Fruit fly (Drosophila melanogaster) whole organism, embryonic: ENCODE results near the gene CG18135.

ENCODE experiments used
- Ada2b ChIP-seq: fragments of 200-800 bp; sonication (Bioruptor generic); IDR thresholded peaks from 2 replicates; pipeline ENCODE4 v1.3.6; 2022; ENCODE audit warnings: missing biosample characterization, missing genetic modification characterization
- Adf1 ChIP-seq: fragments of 200-800 bp; sonication (Bioruptor generic); IDR thresholded peaks from 2 replicates; pipeline ENCODE4 v1.3.6; 2022; ENCODE audit warnings: missing biosample characterization, missing genetic modification characterization
- Awh ChIP-seq: fragments of 200-800 bp; sonication (Bioruptor generic); IDR thresholded peaks from 2 replicates; pipeline ENCODE4, ENCODE4 v1.3.6; 2022; ENCODE audit warnings: missing biosample characterization, missing genetic modification characterization
- CG11723 ChIP-seq: fragments of 200-800 bp; sonication (Bioruptor generic); optimal IDR thresholded peaks from 2 replicates; lab custom pipeline; 2017; ENCODE audit warnings: missing biosample characterization, mild to moderate bottlenecking, missing genetic modification characterization
- CG12391 ChIP-seq: fragments of 200-800 bp; sonication (Bioruptor generic); optimal IDR thresholded peaks from 3 replicates; lab custom pipeline; 2018; ENCODE audit warnings: missing biosample characterization, mild to moderate bottlenecking, missing genetic modification characterization, moderate library complexity
- CG12659 ChIP-seq: fragments of 200-800 bp; sonication (Bioruptor generic); optimal IDR thresholded peaks from 3 replicates; lab custom pipeline; 2017; ENCODE audit warnings: mild to moderate bottlenecking, missing biosample characterization, missing genetic modification reagents, missing genetic modification characterization
- CG13123 ChIP-seq: fragments of 200-800 bp; sonication (Bioruptor generic); optimal IDR thresholded peaks from 2 replicates; lab custom pipeline; 2016; ENCODE audit warnings: missing biosample characterization, missing genetic modification characterization
- CG13894 ChIP-seq: fragments of 200-800 bp; sonication (Bioruptor generic); optimal IDR thresholded peaks from 3 replicates; lab custom pipeline; 2018; ENCODE audit warnings: missing biosample characterization, mild to moderate bottlenecking, missing genetic modification characterization, moderate library complexity
- CG17361 ChIP-seq: fragments of 200-800 bp; sonication (Bioruptor generic); IDR thresholded peaks from 3 replicates; pipeline ENCODE4 v1.3.6; 2022; ENCODE audit warnings: missing biosample characterization, missing genetic modification characterization
- CG17802 ChIP-seq: fragments of 200-800 bp; sonication (Bioruptor generic); optimal IDR thresholded peaks from 2 replicates; lab custom pipeline; 2018; ENCODE audit warnings: missing biosample characterization, mild to moderate bottlenecking, missing genetic modification characterization, moderate library complexity
- CG17829 ChIP-seq: fragments of 200-800 bp; optimal IDR thresholded peaks from 2 replicates; lab custom pipeline; 2019; ENCODE audit warnings: missing biosample characterization, mild to moderate bottlenecking, missing genetic modification characterization, moderate library complexity
- CG18262 ChIP-seq: fragments of 200-800 bp; optimal IDR thresholded peaks from 3 replicates; lab custom pipeline; 2019; ENCODE audit warnings: missing biosample characterization, mild to moderate bottlenecking, missing genetic modification characterization, moderate library complexity
- CG18476 ChIP-seq: fragments of 200-800 bp; sonication (Bioruptor generic); optimal IDR thresholded peaks from 2 replicates; lab custom pipeline; 2016; ENCODE audit warnings: missing biosample characterization, mild to moderate bottlenecking, missing genetic modification characterization
- CG2678 ChIP-seq: fragments of 200-800 bp; sonication (Bioruptor generic); optimal IDR thresholded peaks from 3 replicates; lab custom pipeline; 2019; ENCODE audit warnings: missing biosample characterization, mild to moderate bottlenecking, missing genetic modification characterization, moderate library complexity
- CG2712 ChIP-seq: fragments of 200-800 bp; optimal IDR thresholded peaks from 3 replicates; lab custom pipeline; 2019; ENCODE audit warnings: missing biosample characterization, mild to moderate bottlenecking, missing genetic modification characterization, moderate library complexity
- CG3065 ChIP-seq: fragments of 200-800 bp; sonication (Bioruptor generic); optimal IDR thresholded peaks from 2 replicates; lab custom pipeline; 2016; ENCODE audit warnings: missing biosample characterization, missing genetic modification characterization
- CG33557 ChIP-seq: fragments of 200-800 bp; sonication (Bioruptor generic); optimal IDR thresholded peaks from 2 replicates; lab custom pipeline; 2019; ENCODE audit warnings: missing biosample characterization, mild to moderate bottlenecking, missing genetic modification characterization, moderate library complexity
- CG4820 ChIP-seq: fragments of 200-800 bp; sonication (Bioruptor generic); optimal IDR thresholded peaks from 3 replicates; lab custom pipeline; 2016; ENCODE audit warnings: missing biosample characterization, missing genetic modification characterization
- CG6254 ChIP-seq: fragments of 200-800 bp; sonication (Bioruptor generic); optimal IDR thresholded peaks from 3 replicates; lab custom pipeline; 2017; ENCODE audit warnings: mild to moderate bottlenecking, missing biosample characterization, missing genetic modification reagents, missing genetic modification characterization
- CG7556 ChIP-seq: fragments of 200-800 bp; sonication (Bioruptor generic); optimal IDR thresholded peaks from 2 replicates; lab custom pipeline; 2017; ENCODE audit warnings: missing biosample characterization, mild to moderate bottlenecking, missing genetic modification characterization
- CG8388 ChIP-seq: fragments of 200-800 bp; sonication (Bioruptor generic); optimal IDR thresholded peaks from 2 replicates; lab custom pipeline; 2019; ENCODE audit warnings: missing biosample characterization, mild to moderate bottlenecking, missing genetic modification characterization, moderate library complexity
- CG8924 ChIP-seq: fragments of 200-800 bp; optimal IDR thresholded peaks from 3 replicates; lab custom pipeline; 2019; ENCODE audit warnings: missing biosample characterization, mild to moderate bottlenecking, missing genetic modification characterization, moderate library complexity
- CTCF ChIP-seq: fragments of 200-800 bp; sonication (Bioruptor generic); optimal IDR thresholded peaks from 2 replicates; lab custom pipeline; 2017; ENCODE audit warnings: missing biosample characterization, mild to moderate bottlenecking, missing genetic modification characterization, moderate library complexity
- CoRest ChIP-seq: fragments of 200-800 bp; sonication (Bioruptor generic); optimal IDR thresholded peaks from 3 replicates; lab custom pipeline; 2018; ENCODE audit warnings: missing biosample characterization, mild to moderate bottlenecking, missing genetic modification characterization, moderate library complexity
- Drgx ChIP-seq: fragments of 200-800 bp; sonication (Bioruptor generic); IDR thresholded peaks from 2 replicates; pipeline ENCODE4 v1.3.6; 2022; ENCODE audit warnings: missing biosample characterization, missing genetic modification characterization
- Hr51 ChIP-seq, 2 experiments: fragments of 200-800 bp; sonication (Bioruptor generic); optimal IDR thresholded peaks; 2 replicates in 1 of 2; 3 replicates in 1 of 2; lab custom pipeline; 2016 to 2018; ENCODE audit warnings: missing biosample characterization in 2 of 2, missing genetic modification characterization in 2 of 2, mild to moderate bottlenecking in 1 of 2, moderate library complexity in 1 of 2
- Myb ChIP-seq: fragments of 200-800 bp; sonication (Bioruptor generic); optimal IDR thresholded peaks from 2 replicates; lab custom pipeline; 2016; ENCODE audit warnings: missing biosample characterization, missing genetic modification characterization
- Oaz ChIP-seq: fragments of 200-800 bp; sonication (Bioruptor generic); IDR thresholded peaks from 2 replicates; pipeline ENCODE4 v1.3.6; 2022; ENCODE audit warnings: missing biosample characterization, missing genetic modification characterization
- Oli ChIP-seq: fragments of 200-800 bp; sonication (Bioruptor generic); optimal IDR thresholded peaks from 2 replicates; lab custom pipeline; 2018; ENCODE audit warnings: missing biosample characterization, mild to moderate bottlenecking, missing genetic modification characterization, moderate library complexity
- Rx ChIP-seq: fragments of 200-800 bp; sonication (Bioruptor generic); IDR thresholded peaks from 2 replicates; pipeline ENCODE4 v1.3.6; 2022; ENCODE audit warnings: missing biosample characterization, missing genetic modification characterization
- Sox102F ChIP-seq: fragments of 200-800 bp; sonication (Bioruptor generic); optimal IDR thresholded peaks from 2 replicates; lab custom pipeline; 2018; ENCODE audit warnings: missing biosample characterization, mild to moderate bottlenecking, missing genetic modification characterization, moderate library complexity
- chinmo ChIP-seq: fragments of 200-800 bp; sonication (Bioruptor generic); IDR thresholded peaks from 4 replicates; pipeline ENCODE4 v1.3.6; 2022; ENCODE audit warnings: missing biosample characterization, missing genetic modification characterization; ENCODE audit not compliant: partially characterized antibody
- ci ChIP-seq: fragments of 200-800 bp; sonication (Bioruptor generic); IDR thresholded peaks from 3 replicates; pipeline ENCODE4 v1.3.6; 2022; ENCODE audit warnings: missing biosample characterization, missing genetic modification characterization
- corto ChIP-seq: fragments of 200-800 bp; sonication (Bioruptor generic); optimal IDR thresholded peaks from 2 replicates; lab custom pipeline; 2016; ENCODE audit warnings: missing biosample characterization, mild to moderate bottlenecking, missing genetic modification characterization, moderate library complexity
- dan ChIP-seq: fragments of 200-800 bp; sonication (Bioruptor generic); IDR thresholded peaks from 2 replicates; pipeline ENCODE4 v1.3.6; 2022; ENCODE audit warnings: missing biosample characterization, missing genetic modification characterization
- dmrt11E ChIP-seq: fragments of 200-800 bp; sonication (Bioruptor generic); optimal IDR thresholded peaks from 3 replicates; lab custom pipeline; 2018; ENCODE audit warnings: missing biosample characterization, mild to moderate bottlenecking, missing genetic modification characterization, moderate library complexity
- ems ChIP-seq: fragments of 200-800 bp; sonication (Bioruptor generic); optimal IDR thresholded peaks from 3 replicates; lab custom pipeline; 2016; ENCODE audit warnings: missing biosample characterization, missing genetic modification characterization
- gem ChIP-seq: fragments of 200-800 bp; sonication (Bioruptor generic); optimal IDR thresholded peaks from 2 replicates; lab custom pipeline; 2019; ENCODE audit warnings: missing biosample characterization, mild to moderate bottlenecking, missing genetic modification characterization, moderate library complexity
- lbe ChIP-seq: fragments of 200-800 bp; sonication (Bioruptor generic); optimal IDR thresholded peaks from 2 replicates; lab custom pipeline; 2016; ENCODE audit warnings: missing biosample characterization, mild to moderate bottlenecking, missing genetic modification characterization
- nom ChIP-seq: fragments of 200-800 bp; sonication (Bioruptor generic); optimal IDR thresholded peaks from 2 replicates; lab custom pipeline; 2017; ENCODE audit warnings: missing biosample characterization, missing genetic modification characterization, mild to moderate bottlenecking, moderate library complexity, missing genetic modification reagents
- row ChIP-seq: fragments of 200-800 bp; sonication (Bioruptor generic); IDR thresholded peaks from 3 replicates; pipeline ENCODE4 v1.3.6; 2022; ENCODE audit warnings: missing biosample characterization, missing genetic modification characterization
- sc ChIP-seq, 3 experiments: fragments of >200 bp in 2 of 3; fragments of 200-800 bp in 1 of 3; sonication (Bioruptor generic) in 1 of 3; optimal IDR thresholded peaks; 2 replicates in 2 of 3; 3 replicates in 1 of 3; lab custom pipeline; 2017; ENCODE audit warnings: mild to moderate bottlenecking in 1 of 3, missing biosample characterization in 1 of 3, missing genetic modification characterization in 1 of 3, missing genetic modification reagents in 1 of 3
- sd ChIP-seq: fragments of 200-800 bp; sonication (Bioruptor generic); optimal IDR thresholded peaks from 3 replicates; lab custom pipeline; 2018; ENCODE audit warnings: missing biosample characterization, mild to moderate bottlenecking, missing genetic modification characterization, moderate library complexity
- sisA ChIP-seq: fragments of 200-800 bp; sonication (Bioruptor generic); IDR thresholded peaks from 2 replicates; pipeline ENCODE4 v1.3.6; 2022; ENCODE audit warnings: missing biosample characterization, missing genetic modification characterization
- slp2 ChIP-seq: fragments of 200-800 bp; sonication (Bioruptor generic); optimal IDR thresholded peaks from 2 replicates; lab custom pipeline; 2016; ENCODE audit warnings: missing biosample characterization, missing genetic modification characterization
- sug ChIP-seq: fragments of 200-800 bp; optimal IDR thresholded peaks from 2 replicates; lab custom pipeline; 2019; ENCODE audit warnings: missing biosample characterization, mild to moderate bottlenecking, missing genetic modification characterization, moderate library complexity
- tio ChIP-seq: fragments of 200-800 bp; sonication (Bioruptor generic); optimal IDR thresholded peaks from 2 replicates; lab custom pipeline; 2017; ENCODE audit warnings: missing biosample characterization, missing genetic modification characterization, inconsistent platforms
- wek ChIP-seq: fragments of 200-800 bp; sonication (Bioruptor generic); optimal IDR thresholded peaks from 3 replicates; lab custom pipeline; 2018; ENCODE audit warnings: missing biosample characterization, mild to moderate bottlenecking, missing genetic modification characterization, moderate library complexity

CG18135 gene

DNA sequence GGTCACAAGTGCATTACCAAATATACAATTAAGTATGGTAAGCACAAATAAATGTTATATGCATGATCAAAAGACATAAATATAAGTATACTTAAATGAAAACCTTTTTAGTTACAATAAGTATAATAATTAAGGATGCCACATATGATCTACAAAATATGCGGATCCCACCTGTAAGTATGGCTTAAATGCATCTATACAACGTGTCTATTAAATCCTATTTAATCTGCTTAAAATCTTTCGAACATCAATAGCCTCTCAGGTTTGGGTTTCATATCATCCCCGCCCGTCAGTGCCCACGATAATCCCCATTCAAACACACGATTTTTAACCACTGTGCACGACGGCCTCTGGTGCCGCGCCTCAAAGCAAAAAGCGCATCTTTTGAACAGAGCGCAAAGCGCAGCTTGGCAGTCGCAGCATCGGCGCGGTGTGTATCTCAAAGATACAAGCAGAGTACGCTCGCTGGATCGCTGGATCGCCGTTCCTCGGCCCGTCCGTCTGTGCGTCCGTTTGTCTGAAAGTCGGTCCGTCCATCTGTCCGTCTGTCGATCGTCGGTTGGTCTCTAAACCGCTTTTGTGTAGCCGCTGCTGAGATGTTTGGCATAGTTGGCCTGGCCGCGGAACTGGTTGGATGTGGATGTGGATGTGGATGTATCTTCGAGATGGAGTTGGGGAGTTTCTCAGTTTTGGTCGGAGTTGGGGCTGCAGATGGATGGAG is 43.7 kb upstream of the CG18135 start (continued):
- TF ChIP-seq Rx (GFP tag; lab: Robert Waterston, UW): no peak
- peak; percentile 66 for TF ChIP-seq gem
- peak; percentile 35 for TF ChIP-seq CoRest (tag; lab: Kevin White, UChicago)
- peak; percentile 19 for TF ChIP-seq CG4820 (GFP tag; lab: Kevin White, UChicago)
- peak; percentile 66; the same call in 1 of the 4 replicates for TF ChIP-seq chinmo (GFP tag; lab: Robert Waterston, UW)
- TF ChIP-seq Drgx: peak; percentile 11; the same call in 1 of the 2 replicates
- peak; percentile 12 for TF ChIP-seq ems (GFP tag; lab: Kevin White, UChicago)
- TF ChIP-seq CG6254 (GFP tag; lab: Kevin White, UChicago): peak; percentile 29
- TF ChIP-seq CG17829 (tag; lab: Kevin White, UChicago): peak; percentile 13
- no peak for TF ChIP-seq CG13123 (GFP tag; lab: Kevin White, UChicago)
- no peak for TF ChIP-seq dan
- TF ChIP-seq corto (GFP tag; lab: Kevin White, UChicago): peak; percentile 62
- peak; percentile 32 for TF ChIP-seq CG12391 (tag; lab: Kevin White, UChicago)
- TF ChIP-seq Oli (tag; lab: Kevin White, UChicago): peak; percentile 64
- no peak for TF ChIP-seq Myb (GFP tag; lab: Kevin White, UChicago)
- peak; percentile 2 for TF ChIP-seq CG8388 (GFP tag; lab: Kevin White, UChicago)
- peak; percentile 30 for TF ChIP-seq dmrt11E (tag; lab: Kevin White, UChicago)
- peak; percentile 13 for TF ChIP-seq tio (GFP tag; lab: Kevin White, UChicago)
- TF ChIP-seq CG2712 (tag; lab: Kevin White, UChicago): peak; percentile 53
- peak; percentile 8 for TF ChIP-seq CG11723
- TF ChIP-seq CG7556 (GFP tag; lab: Kevin White, UChicago): peak; percentile 47
- peak; percentile 17 for TF ChIP-seq CTCF (GFP tag; lab: Kevin White, UChicago)
- TF ChIP-seq sug (tag; lab: Kevin White, UChicago): no peak
- peak; percentile 19 for TF ChIP-seq CG12659 (GFP tag; lab: Kevin White, UChicago)
- TF ChIP-seq CG2678 (tag; lab: Kevin White, UChicago): peak; percentile 37
- TF ChIP-seq row: peak; percentile 32; the same call in 2 of the 3 replicates
- no peak for TF ChIP-seq CG17802
- peak; percentile 15 for TF ChIP-seq CG33557 (GFP tag; lab: Kevin White, UChicago)
- TF ChIP-seq CG18476 (GFP tag; lab: Kevin White, UChicago): peak; percentile 2
- no peak for TF ChIP-seq CG13894 (tag; lab: Kevin White, UChicago)
- no peak for TF ChIP-seq Adf1
- peak; percentile 11 for TF ChIP-seq CG8924 (tag; lab: Kevin White, UChicago)
- no peak for TF ChIP-seq slp2 (GFP tag; lab: Kevin White, UChicago)
- peak; percentile 18; the same call in 1 of the 2 replicates for TF ChIP-seq sisA (GFP tag; lab: Robert Waterston, UW)
- TF ChIP-seq Sox102F (GFP tag; lab: Kevin White, UChicago): peak; percentile 57
- peak; percentile 26; the same call in 1 of the 2 replicates for TF ChIP-seq Awh (GFP tag; lab: Robert Waterston, UW)
- peak; percentile 67; the same call in 2 of the 3 replicates for TF ChIP-seq CG17361 (GFP tag; lab: Robert Waterston, UW)
- peak; percentile 38 for TF ChIP-seq lbe (GFP tag; lab: Kevin White, UChicago)
- TF ChIP-seq sd (tag; lab: Kevin White, UChicago): peak; percentile 86
- peak; percentile 62 for TF ChIP-seq CG18262 (tag; lab: Kevin White, UChicago)
- TF ChIP-seq Hr51 (GFP tag; optimal IDR thresholded peaks at IDR 0.05; lab: Kevin White, UChicago): peak in 1 of 2 experiments; percentile 65
- TF ChIP-seq Oaz (GFP tag; lab: Robert Waterston, UW): no peak
- 0 out of 3 replicates have a peak, but pooled peaks have one; percentile 8 for TF ChIP-seq ci
- no peak for TF ChIP-seq wek (GFP tag; lab: Kevin White, UChicago)
- no peak for TF ChIP-seq sc (optimal IDR thresholded peaks at IDR 0.05; lab: Kevin White, UChicago)
- TF ChIP-seq sc (GFP tag; optimal IDR thresholded peaks at IDR 0.05; lab: Kevin White, UChicago): peak; percentile 26
- TF ChIP-seq CG3065 (GFP tag; lab: Kevin White, UChicago): no peak
- peak; percentile 54 for TF ChIP-seq nom
- 0 out of 2 replicates have a peak, but pooled peaks have one; percentile 17 for TF ChIP-seq Ada2b (GFP tag; lab: Robert Waterston, UW)
